Worm (Caenorhabditis elegans) whole organism, L1 larva: ENCODE measurements around the gene Y43F8B.10.

Experiments
- C04F5.9 ChIP-seq: sonication (generic microtip); optimal IDR thresholded peaks from 2 replicates; lab custom pipeline; 2016; ENCODE audit warnings: missing genetic modification characterization, missing compliant biosample characterization
- aha-1 ChIP-seq: fragments of 150-350 bp; optimal IDR thresholded peaks from 2 replicates; lab custom pipeline; 2014; ENCODE audit warnings: missing biosample characterization, missing genetic modification characterization
- alr-1 ChIP-seq: fragments of 200-800 bp; sonication (Bioruptor generic); optimal IDR thresholded peaks from 2 replicates; lab custom pipeline; 2018; ENCODE audit warnings: borderline replicate concordance, mild to moderate bottlenecking, missing genetic modification characterization, missing compliant biosample characterization
- ama-1 ChIP-seq: fragments of 150-350 bp; optimal IDR thresholded peaks from 2 replicates; lab custom pipeline; 2014
- blmp-1 ChIP-seq: fragments of 150-350 bp; optimal IDR thresholded peaks from 2 replicates; lab custom pipeline; 2014; ENCODE audit warnings: missing biosample characterization, missing genetic modification characterization
- ceh-63 ChIP-seq: fragments of 200-800 bp; sonication (Bioruptor generic); optimal IDR thresholded peaks from 2 replicates; lab custom pipeline; 2018; ENCODE audit warnings: mild to moderate bottlenecking, missing genetic modification characterization, missing compliant biosample characterization
- ceh-82 ChIP-seq, 3 experiments: fragments of 150-350 bp in 1 of 3; sonication (generic microtip) in 2 of 3; optimal IDR thresholded peaks; 2 replicates each; lab custom pipeline; 2014 to 2017; ENCODE audit warnings: missing biosample characterization in 3 of 3, missing genetic modification characterization in 3 of 3
- ceh-90 ChIP-seq: sonication (generic microtip); optimal IDR thresholded peaks from 2 replicates; lab custom pipeline; 2016; ENCODE audit warnings: missing genetic modification characterization, missing compliant biosample characterization
- ces-1 ChIP-seq: fragments of 150-350 bp; optimal IDR thresholded peaks from 2 replicates; lab custom pipeline; 2014; ENCODE audit warnings: missing biosample characterization, missing genetic modification reagents, missing genetic modification characterization
- egl-13 ChIP-seq: sonication (generic microtip); optimal IDR thresholded peaks from 2 replicates; lab custom pipeline; 2016; ENCODE audit warnings: missing genotype, missing genetic modification reagents, missing genetic modification characterization, missing compliant biosample characterization
- egl-27 ChIP-seq, 2 experiments: fragments of 150-350 bp in 1 of 2; sonication (generic microtip); optimal IDR thresholded peaks; 3 replicates each; lab custom pipeline; 2017 to 2018; ENCODE audit warnings: missing biosample characterization in 2 of 2, missing genetic modification characterization in 2 of 2, missing genetic modification reagents in 2 of 2
- fkh-10 ChIP-seq: sonication (generic microtip); optimal IDR thresholded peaks from 2 replicates; lab custom pipeline; 2017; ENCODE audit warnings: missing biosample characterization, missing genetic modification reagents, missing genetic modification characterization
- fkh-4 ChIP-seq: sonication (generic microtip); optimal IDR thresholded peaks from 2 replicates; lab custom pipeline; 2016; ENCODE audit warnings: missing compliant biosample characterization, missing genetic modification characterization, borderline replicate concordance
- fos-1 ChIP-seq: fragments of 150-350 bp; optimal IDR thresholded peaks from 2 replicates; lab custom pipeline; 2014; ENCODE audit warnings: missing biosample characterization, missing genetic modification characterization
- irx-1 ChIP-seq: sonication (generic microtip); optimal IDR thresholded peaks from 2 replicates; lab custom pipeline; 2016; ENCODE audit warnings: missing genetic modification characterization, missing compliant biosample characterization
- isw-1 ChIP-seq: fragments of 200-800 bp; sonication (Bioruptor generic); IDR thresholded peaks from 2 replicates; pipeline ENCODE4 v1.3.6; 2022; ENCODE audit warnings: missing genetic modification characterization, missing compliant biosample characterization
- lin-14 ChIP-seq: fragments of 200-800 bp; sonication (Bioruptor generic); optimal IDR thresholded peaks from 2 replicates; lab custom pipeline; 2018; ENCODE audit warnings: mild to moderate bottlenecking, missing genetic modification characterization, moderate library complexity, missing compliant biosample characterization
- lin-15B ChIP-seq: fragments of 150-350 bp; sonication (generic microtip); optimal IDR thresholded peaks from 3 replicates; lab custom pipeline; 2014; ENCODE audit warnings: missing biosample characterization, missing genetic modification characterization
- lin-35 ChIP-seq, 2 experiments: fragments of 150-350 bp; optimal IDR thresholded peaks; 2 replicates each; lab custom pipeline; 2014; ENCODE audit warnings: missing biosample characterization in 2 of 2, missing genetic modification characterization in 2 of 2, missing genetic modification reagents in 2 of 2
- lin-39 ChIP-seq: fragments of 150-350 bp; optimal IDR thresholded peaks from 2 replicates; lab custom pipeline; 2014; ENCODE audit warnings: missing biosample characterization, missing genetic modification reagents, missing genetic modification characterization
- mab-9 ChIP-seq: fragments of 200-800 bp; sonication (Bioruptor generic); IDR thresholded peaks from 2 replicates; pipeline ENCODE4 v1.3.6; 2022; ENCODE audit warnings: missing genetic modification reagents, missing genetic modification characterization, missing compliant biosample characterization
- mdl-1 ChIP-seq, 2 experiments: fragments of 150-350 bp; optimal IDR thresholded peaks; 2 replicates each; lab custom pipeline; 2014 to 2017; ENCODE audit warnings: missing biosample characterization in 2 of 2, missing genetic modification characterization in 2 of 2, inconsistent platforms in 1 of 2
- mef-2 ChIP-seq: fragments of 150-350 bp; optimal IDR thresholded peaks from 2 replicates; lab custom pipeline; 2014; ENCODE audit warnings: missing biosample characterization, missing genetic modification characterization
- mep-1 ChIP-seq: fragments of 150-350 bp; optimal IDR thresholded peaks from 2 replicates; lab custom pipeline; 2014; ENCODE audit warnings: missing biosample characterization, missing genetic modification characterization
- nhr-20 ChIP-seq: sonication (generic microtip); optimal IDR thresholded peaks from 2 replicates; lab custom pipeline; 2016; ENCODE audit warnings: mild to moderate bottlenecking, missing genetic modification characterization, missing compliant biosample characterization
- nhr-84 ChIP-seq: sonication (generic microtip); optimal IDR thresholded peaks from 2 replicates; lab custom pipeline; 2017; ENCODE audit warnings: missing biosample characterization, missing genetic modification characterization
- pag-3 ChIP-seq: sonication (generic microtip); optimal IDR thresholded peaks from 2 replicates; lab custom pipeline; 2017; ENCODE audit warnings: missing genetic modification characterization, mild to moderate bottlenecking, missing compliant biosample characterization, antibody characterized with exemption, borderline replicate concordance; ENCODE audit not compliant: insufficient read depth
- pqm-1 ChIP-seq: sonication (generic microtip); optimal IDR thresholded peaks from 3 replicates; lab custom pipeline; 2017; ENCODE audit warnings: missing biosample characterization, missing genetic modification characterization
- snpc-4 ChIP-seq: fragments of 150-350 bp; optimal IDR thresholded peaks from 2 replicates; lab custom pipeline; 2014; ENCODE audit warnings: missing biosample characterization, missing genetic modification characterization
- sup-37 ChIP-seq: fragments of 200-800 bp; sonication (Bioruptor generic); optimal IDR thresholded peaks from 2 replicates; lab custom pipeline; 2018; ENCODE audit warnings: mild to moderate bottlenecking, missing genetic modification characterization, missing compliant biosample characterization
- swsn-7 ChIP-seq: sonication (generic microtip); optimal IDR thresholded peaks from 2 replicates; lab custom pipeline; 2016; ENCODE audit warnings: missing genetic modification characterization, missing compliant biosample characterization
- tlp-1 ChIP-seq: fragments of 150-350 bp; optimal IDR thresholded peaks from 2 replicates; lab custom pipeline; 2014; ENCODE audit warnings: missing biosample characterization, missing genetic modification characterization
- unc-130 ChIP-seq: fragments of 150-350 bp; optimal IDR thresholded peaks from 2 replicates; lab custom pipeline; 2017; ENCODE audit warnings: missing biosample characterization, missing genetic modification characterization, inconsistent platforms
- unc-62 ChIP-seq: fragments of 150-350 bp; optimal IDR thresholded peaks from 2 replicates; lab custom pipeline; 2014; ENCODE audit warnings: missing biosample characterization, missing genetic modification reagents, missing genetic modification characterization
- zag-1 ChIP-seq: fragments of 150-350 bp; optimal IDR thresholded peaks from 2 replicates; lab custom pipeline; 2014; ENCODE audit warnings: missing biosample characterization, missing genetic modification characterization
- ztf-11 ChIP-seq, 2 experiments: sonication (generic microtip); optimal IDR thresholded peaks; 2 replicates each; lab custom pipeline; 2016 to 2017; ENCODE audit warnings: missing genetic modification characterization in 2 of 2, missing biosample characterization in 1 of 2, missing compliant biosample characterization in 1 of 2

Gene Y43F8B.10

ce11 chrV:19495587-19495986 lies 21.3 kb downstream of the Y43F8B.10 start, which contains the start of gene scl-21:
scl-21 (minus strand) TSS chrV:19495687.
- no peak for TF ChIP-seq mab-9 (GFP tag; lab: Robert Waterston, UW)
- no peak for TF ChIP-seq fkh-10
- no peak for TF ChIP-seq fkh-4
- no peak for TF ChIP-seq lin-14 (GFP tag; lab: Kevin White, UChicago)
- TF ChIP-seq mef-2 (tag; lab: Kevin White, UChicago), result no peak
- no peak for TF ChIP-seq nhr-84 (tag; lab: Kevin White, UChicago)
- TF ChIP-seq tlp-1, result no peak
- TF ChIP-seq aha-1 (tag; lab: Kevin White, UChicago), result no peak

DNA sequence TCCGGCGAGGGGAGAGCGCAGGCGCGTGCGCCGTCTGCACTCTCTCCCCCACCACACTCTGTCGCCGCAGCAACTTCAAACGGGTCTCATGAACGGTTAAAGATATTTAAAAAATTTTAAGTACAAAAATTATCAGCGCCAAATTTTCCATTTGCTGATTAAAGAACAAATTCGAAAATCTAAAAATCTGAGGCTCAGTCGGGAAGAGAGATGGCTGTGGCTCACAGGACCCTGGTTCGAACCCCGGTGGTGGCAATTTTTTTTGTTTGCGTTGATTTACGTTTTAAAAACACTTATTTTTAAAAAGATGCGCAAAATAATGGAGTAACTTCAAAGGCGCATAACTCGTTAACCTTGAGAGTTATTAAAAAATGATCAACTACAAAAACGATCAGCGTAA lies 22.8 kb downstream of the Y43F8B.10 start:
- no peak for TF ChIP-seq ama-1 (lab: Kevin White, UChicago)
- TF ChIP-seq pqm-1 (tag; lab: Kevin White, UChicago), result no peak
- no peak for TF ChIP-seq egl-13
- no peak for TF ChIP-seq lin-39
- TF ChIP-seq zag-1 (tag; lab: Kevin White, UChicago), result no peak
- TF ChIP-seq unc-62, result no peak
- no peak for TF ChIP-seq mdl-1 (tag; optimal IDR thresholded peaks at IDR 0.05; lab: Kevin White, UChicago)
- no peak for TF ChIP-seq nhr-84 (tag; lab: Kevin White, UChicago)
- no peak for TF ChIP-seq pag-3 (tag; lab: Kevin White, UChicago)
- TF ChIP-seq lin-15B, result no peak
- TF ChIP-seq ces-1 (GFP tag; lab: Kevin White, UChicago), result no peak
- no peak for TF ChIP-seq ztf-11 (tag; optimal IDR thresholded peaks at IDR 0.05; lab: Kevin White, UChicago)
- no peak for TF ChIP-seq lin-35 (GFP tag; optimal IDR thresholded peaks at IDR 0.05; lab: Kevin White, UChicago)
- no peak for TF ChIP-seq irx-1 (tag; lab: Kevin White, UChicago)
- TF ChIP-seq sup-37, result no peak
- TF ChIP-seq aha-1 (tag; lab: Kevin White, UChicago), result no peak
- TF ChIP-seq ceh-82 (tag; optimal IDR thresholded peaks at IDR 0.05; lab: Kevin White, UChicago), result no peak

ce11 chrV:19501389-19501788 lies 27.1 kb downstream of the Y43F8B.10 start:
- TF ChIP-seq blmp-1 (tag; lab: Kevin White, UChicago) (no peak), egl-27 (tag; optimal IDR thresholded peaks at IDR 0.05; lab: Kevin White, UChicago) (no peak), mep-1 (no peak), ceh-63 (GFP tag; lab: Kevin White, UChicago) (no peak), aha-1 (tag; lab: Kevin White, UChicago) (no peak), swsn-7 (no peak), C04F5.9 (tag; lab: Kevin White, UChicago) (no peak), alr-1 (no peak), nhr-20 (tag; lab: Kevin White, UChicago) (no peak), ceh-90 (tag; lab: Kevin White, UChicago) (no peak), fos-1 (no peak), isw-1 (GFP tag; lab: Robert Waterston, UW) (no peak), unc-130 (tag; lab: Kevin White, UChicago) (no peak), nhr-84 (tag; lab: Kevin White, UChicago) (no peak)

DNA sequence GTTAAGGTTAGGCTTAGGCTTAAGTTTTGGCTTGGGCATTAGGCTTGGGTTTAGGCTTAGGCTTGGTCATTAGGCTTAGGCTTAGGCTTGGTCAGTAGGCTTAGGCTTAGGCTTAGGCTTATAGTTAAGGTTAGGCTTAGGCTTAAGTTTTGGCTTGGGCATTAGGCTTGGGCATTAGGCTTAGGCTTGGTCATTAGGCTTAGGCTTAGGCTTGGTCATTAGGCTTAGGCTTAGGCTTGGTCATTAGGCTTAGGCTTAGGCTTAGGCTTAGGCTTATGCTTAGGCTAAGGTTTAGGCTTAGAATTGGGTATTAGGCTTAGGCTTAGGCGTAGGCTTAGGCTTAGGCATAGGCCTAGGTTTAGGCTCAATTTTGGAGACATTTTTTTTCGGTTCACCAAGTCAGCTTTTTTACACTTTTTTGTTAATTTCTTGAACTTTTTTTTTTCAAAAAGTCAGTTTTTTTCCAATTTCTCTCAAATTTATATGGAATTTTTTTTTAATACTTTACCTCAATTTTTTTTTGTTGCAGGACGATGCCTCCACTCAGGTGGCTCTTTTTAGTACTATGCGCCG lies 28.4 kb downstream of the Y43F8B.10 start, which contains the start of gene Y43F8B.3:
Gene Y43F8B.3, plus strand, starts transcription at position 523 of the 573 bp plus-strand sequence.
- TF ChIP-seq unc-62 (no peak), ceh-82 (tag; optimal IDR thresholded peaks at IDR 0.05; lab: Kevin White, UChicago) (no peak), irx-1 (tag; lab: Kevin White, UChicago) (no peak), snpc-4 (tag; lab: Kevin White, UChicago) (no peak)
- TF ChIP-seq, all 84 proteins: peak for 0
